Worm (Caenorhabditis elegans): ENCODE data around the gene fbxa-221.
"Not testable (repeated sequence)": the region's sequence is repeated elsewhere in the genome, so short reads cannot be mapped to it uniquely, and the experiment has no call there.

ce11 chrX:108929-109328 is 5.6 kb upstream of the fbxa-221 start, which contains the start of gene elk-2:
- TF ChIP-seq elt-2, nhr-28, snpc-4, nhr-25, tbx-2 (tag; optimal IDR thresholded peaks at IDR 0.05): not testable (repeated sequence)

All from whole organism, L3 larva.